Worm (Caenorhabditis elegans): ENCODE measurements around the gene T08D10.3.

T08D10.3 gene

ce11 chrX:12004925-12005324 lies 49.7 kb downstream of the T08D10.3 start (continued):
- TF ChIP-seq F57C9.4 (tag; optimal IDR thresholded peaks at IDR 0.05) (no peak), nfya-2 (GFP tag; IDR thresholded peaks at IDR 0.05) (no peak), madf-8 (GFP tag; conservative IDR thresholded peaks at IDR 0.05) (no peak), ccch-3 (GFP tag; optimal IDR thresholded peaks at IDR 0.05) (no peak), cebp-1 (GFP tag; IDR thresholded peaks at IDR 0.05) (peak; percentile 79), cebp-1 (tag; optimal IDR thresholded peaks at IDR 0.05) (peak; percentile 88), snpc-1.3 (tag; optimal IDR thresholded peaks at IDR 0.05; ENCODE audit: insufficient read depth) (no peak), ztf-18 (tag; optimal IDR thresholded peaks at IDR 0.05) (no peak), zim-3 (tag; optimal IDR thresholded peaks at IDR 0.05) (no peak), snpc-4 (GFP tag; optimal IDR thresholded peaks at IDR 0.05) (no peak), snpc-4 (tag; optimal IDR thresholded peaks at IDR 0.05) (no peak), Y67H2A.10 (GFP tag; conservative IDR thresholded peaks at IDR 0.05) (no peak)

DNA sequence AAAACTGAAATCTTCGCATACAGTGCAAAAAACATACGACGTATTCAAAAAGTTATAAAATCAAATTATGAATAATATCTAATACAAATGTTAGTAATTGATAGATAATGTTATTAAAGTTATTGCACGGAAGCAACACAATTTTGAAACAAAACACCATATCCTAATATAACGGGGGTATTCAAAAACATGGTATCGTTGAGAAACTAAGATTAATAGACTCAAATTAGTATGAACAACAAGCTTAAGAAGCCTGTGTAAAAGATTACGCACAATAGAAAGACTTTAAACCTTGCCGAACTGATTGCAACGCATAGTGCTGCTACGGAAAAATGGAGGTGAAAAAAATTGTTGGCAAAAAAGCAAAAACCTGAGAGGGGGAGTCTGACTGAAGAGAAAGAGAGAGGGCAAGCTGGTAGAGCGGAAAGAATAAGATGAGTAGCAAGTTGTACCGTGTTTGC lies 50.3 kb downstream of the T08D10.3 start, which contains the start of gene sma-5:
TSS of gene sma-5 (minus strand) at position 51 of the 461 bp plus-strand sequence.
- TF ChIP-seq attf-6 (GFP tag; IDR thresholded peaks at IDR 0.05) = no peak
- no peak for TF ChIP-seq F33H1.4 (GFP tag; IDR thresholded peaks at IDR 0.05)
- no peak for TF ChIP-seq D2030.7 (GFP tag; IDR thresholded peaks at IDR 0.05)
- no peak for TF ChIP-seq ama-1 (optimal IDR thresholded peaks at IDR 0.05)
- no peak for TF ChIP-seq ama-1 (GFP tag; optimal IDR thresholded peaks at IDR 0.05)
- TF ChIP-seq madf-3 (GFP tag; IDR thresholded peaks at IDR 0.05) = no peak
- TF ChIP-seq T07F8.4 (tag; optimal IDR thresholded peaks at IDR 0.05) = no peak
- TF ChIP-seq C06A6.2 (GFP tag; conservative IDR thresholded peaks at IDR 0.05) = no peak
- no peak for TF ChIP-seq F22D6.2 (tag; optimal IDR thresholded peaks at IDR 0.05)
- no peak for TF ChIP-seq cebp-2 (GFP tag; IDR thresholded peaks at IDR 0.05)
- no peak for TF ChIP-seq tbx-9 (tag; optimal IDR thresholded peaks at IDR 0.05; ENCODE audit: borderline replicate concordance)
- no peak for TF ChIP-seq nhr-179 (tag; optimal IDR thresholded peaks at IDR 0.05)
- no peak for TF ChIP-seq snpc-3.4 (tag; optimal IDR thresholded peaks at IDR 0.05)
- no peak for TF ChIP-seq dox-1 (GFP tag; IDR thresholded peaks at IDR 0.05)
- TF ChIP-seq aptf-3 (GFP tag; IDR thresholded peaks at IDR 0.05) = no peak
- TF ChIP-seq attf-3 (GFP tag; conservative IDR thresholded peaks at IDR 0.05) = no peak
- no peak for TF ChIP-seq unc-130 (GFP tag; optimal IDR thresholded peaks at IDR 0.05)
- no peak for TF ChIP-seq somi-1 (GFP tag; optimal IDR thresholded peaks at IDR 0.05)

Data from whole organism, young adult.